Worm (Caenorhabditis elegans): ENCODE results near the gene T28A11.20.

The T28A11.20 gene

DNA sequence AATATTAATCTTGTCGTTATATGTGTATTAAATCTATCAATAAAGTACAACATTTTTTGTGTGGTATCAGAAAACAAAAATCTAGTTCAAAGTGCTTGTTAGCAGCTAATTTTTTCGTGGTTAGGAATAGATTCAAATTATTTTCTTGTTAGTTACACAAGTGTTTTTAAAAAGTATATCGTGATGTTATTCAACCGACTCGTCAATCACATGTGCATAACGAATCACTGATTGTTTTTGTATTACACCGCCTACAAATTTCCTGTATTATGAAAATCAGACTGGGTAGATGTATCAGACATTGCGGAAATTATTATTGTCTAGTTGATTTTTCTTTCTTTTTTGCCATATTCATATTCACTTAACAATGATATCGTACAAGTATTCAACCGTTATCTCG is 9.9 kb upstream of the T28A11.20 start, which contains the start of gene str-64:
Gene str-64 (plus strand): TSS at position 301 of the 400 bp plus-strand sequence.
- TF ChIP-seq sdc-2 (tag; optimal IDR thresholded peaks at IDR 0.05), result no peak
- no peak for TF ChIP-seq sox-2 (GFP tag; IDR thresholded peaks at IDR 0.05)
- TF ChIP-seq hlh-8 (tag; optimal IDR thresholded peaks at IDR 0.05), result no peak
- TF ChIP-seq elt-2 (tag; optimal IDR thresholded peaks at IDR 0.05), result no peak
- TF ChIP-seq npax-4 (tag; optimal IDR thresholded peaks at IDR 0.05), result no peak
- TF ChIP-seq ama-1 (optimal IDR thresholded peaks at IDR 0.05), result no peak
- TF ChIP-seq madf-2 (tag; optimal IDR thresholded peaks at IDR 0.05), result no peak
- no peak for TF ChIP-seq fkh-6 (tag; optimal IDR thresholded peaks at IDR 0.05)
- TF ChIP-seq dmd-4 (tag; optimal IDR thresholded peaks at IDR 0.05; ENCODE audit: borderline replicate concordance), result no peak
- TF ChIP-seq mec-3 (tag; optimal IDR thresholded peaks at IDR 0.05; ENCODE audit: borderline replicate concordance), result no peak
- no peak for TF ChIP-seq ceh-22 (tag; optimal IDR thresholded peaks at IDR 0.05)
- TF ChIP-seq nfya-1 (tag; optimal IDR thresholded peaks at IDR 0.05), result no peak
- no peak for TF ChIP-seq hlh-15 (tag; optimal IDR thresholded peaks at IDR 0.05)
- no peak for TF ChIP-seq ceh-31 (tag; optimal IDR thresholded peaks at IDR 0.05)

DNA sequence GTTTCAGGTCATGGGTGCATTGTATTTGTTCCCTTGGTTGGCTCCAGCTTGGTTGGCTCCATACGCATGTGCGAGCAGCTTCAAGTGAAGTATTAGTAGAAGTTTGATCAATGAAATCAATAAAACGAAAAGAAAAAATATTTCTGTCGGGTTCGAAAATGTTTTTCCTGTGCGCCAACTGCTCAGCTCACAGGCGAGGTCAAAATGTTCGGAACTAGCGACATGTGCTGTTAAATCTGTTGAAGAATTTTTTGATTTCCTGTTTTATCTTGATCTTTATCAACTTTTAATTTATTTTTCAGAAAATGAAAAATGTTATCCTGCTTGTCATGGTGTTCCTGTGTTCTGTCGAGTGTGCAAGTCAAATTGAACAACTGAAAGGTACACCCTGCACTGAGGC is 8.5 kb upstream of the T28A11.20 start, which contains the start of gene T28A11.25:
Gene T28A11.25 (plus strand): TSS at position 301 of the 400 bp plus-strand sequence.
- no peak for TF ChIP-seq odd-2 (tag; optimal IDR thresholded peaks at IDR 0.05)
- TF ChIP-seq mec-3 (tag; optimal IDR thresholded peaks at IDR 0.05; ENCODE audit: borderline replicate concordance), result no peak
- no peak for TF ChIP-seq ceh-30 (tag; optimal IDR thresholded peaks at IDR 0.05)
- no peak for TF ChIP-seq madf-2 (tag; optimal IDR thresholded peaks at IDR 0.05)
- TF ChIP-seq pat-9 (tag; optimal IDR thresholded peaks at IDR 0.05), result no peak
- no peak for TF ChIP-seq ceh-19 (GFP tag; optimal IDR thresholded peaks at IDR 0.05)
- no peak for TF ChIP-seq ahr-1 (tag; optimal IDR thresholded peaks at IDR 0.05)
- no peak for TF ChIP-seq elt-4 (tag; optimal IDR thresholded peaks at IDR 0.05)
- no peak for TF ChIP-seq ceh-34 (tag; optimal IDR thresholded peaks at IDR 0.05)
- no peak for TF ChIP-seq syd-9 (tag; optimal IDR thresholded peaks at IDR 0.05)
- TF ChIP-seq unc-42 (tag; optimal IDR thresholded peaks at IDR 0.05), result no peak

DNA sequence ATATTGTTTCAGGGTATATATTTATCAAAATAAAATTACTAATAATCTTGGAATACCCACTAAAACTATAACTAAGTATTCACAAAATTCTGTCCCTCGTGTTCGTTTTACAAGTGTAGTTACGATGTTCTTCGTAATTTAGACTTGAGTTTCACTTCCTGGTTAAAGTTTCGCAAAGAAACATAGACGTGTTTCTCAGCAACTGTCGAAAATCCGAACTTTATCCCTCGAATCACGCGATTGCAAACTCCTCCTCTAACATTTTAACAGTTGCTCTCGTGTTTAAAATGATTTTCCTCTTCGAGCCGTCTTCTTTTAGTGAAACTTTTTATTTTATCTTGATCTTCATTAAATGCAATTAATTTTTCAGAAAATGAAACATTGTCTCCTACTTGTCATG is 7.0 kb upstream of the T28A11.20 start, which contains the start of gene T28A11.2:
Gene T28A11.2 (plus strand): TSS at position 371 of the 400 bp plus-strand sequence.
- TF ChIP-seq ceh-34 (tag; optimal IDR thresholded peaks at IDR 0.05), result no peak
- no peak for TF ChIP-seq ttx-3 (tag; optimal IDR thresholded peaks at IDR 0.05)
- TF ChIP-seq ahr-1 (tag; optimal IDR thresholded peaks at IDR 0.05), result no peak
- TF ChIP-seq ceh-24 (tag; optimal IDR thresholded peaks at IDR 0.05), result no peak
- TF ChIP-seq pha-2 (tag; optimal IDR thresholded peaks at IDR 0.05), result no peak
- no peak for TF ChIP-seq C08G9.2 (tag; optimal IDR thresholded peaks at IDR 0.05)
- TF ChIP-seq pag-3 (tag; optimal IDR thresholded peaks at IDR 0.05; ENCODE audit: borderline replicate concordance), result no peak
- no peak for TF ChIP-seq K02D7.2 (tag; optimal IDR thresholded peaks at IDR 0.05)
- TF ChIP-seq ceh-48 (tag; optimal IDR thresholded peaks at IDR 0.05), result no peak
- no peak for TF ChIP-seq nhr-11 (tag; optimal IDR thresholded peaks at IDR 0.05)
- no peak for TF ChIP-seq fkh-6 (tag; optimal IDR thresholded peaks at IDR 0.05)
- TF ChIP-seq fkh-10 (GFP tag; optimal IDR thresholded peaks at IDR 0.05), result no peak
- TF ChIP-seq nfya-1 (tag; optimal IDR thresholded peaks at IDR 0.05), result no peak
- no peak for TF ChIP-seq ztf-16 (tag; optimal IDR thresholded peaks at IDR 0.05)

DNA sequence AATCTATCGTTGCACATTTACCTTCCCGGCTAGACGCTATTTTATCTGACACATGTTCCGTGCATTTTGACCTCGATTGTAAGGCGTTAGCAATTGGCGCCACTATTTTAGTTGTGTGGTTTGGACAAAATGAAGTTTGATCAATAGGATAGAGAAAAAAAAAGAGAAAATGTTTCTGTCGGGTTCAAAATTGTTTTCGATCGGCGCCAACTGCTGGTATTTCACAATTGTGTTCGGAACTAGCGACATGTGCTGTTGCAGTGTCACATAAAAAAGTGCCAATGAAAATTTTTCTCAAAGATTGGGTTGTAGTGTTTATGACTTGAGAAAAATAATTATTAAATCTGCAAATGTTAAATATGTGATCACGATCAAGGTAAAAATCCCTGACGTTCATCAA is 6.1 kb upstream of the T28A11.20 start:
- TF ChIP-seq mec-3 (tag; optimal IDR thresholded peaks at IDR 0.05; ENCODE audit: borderline replicate concordance), result no peak

DNA sequence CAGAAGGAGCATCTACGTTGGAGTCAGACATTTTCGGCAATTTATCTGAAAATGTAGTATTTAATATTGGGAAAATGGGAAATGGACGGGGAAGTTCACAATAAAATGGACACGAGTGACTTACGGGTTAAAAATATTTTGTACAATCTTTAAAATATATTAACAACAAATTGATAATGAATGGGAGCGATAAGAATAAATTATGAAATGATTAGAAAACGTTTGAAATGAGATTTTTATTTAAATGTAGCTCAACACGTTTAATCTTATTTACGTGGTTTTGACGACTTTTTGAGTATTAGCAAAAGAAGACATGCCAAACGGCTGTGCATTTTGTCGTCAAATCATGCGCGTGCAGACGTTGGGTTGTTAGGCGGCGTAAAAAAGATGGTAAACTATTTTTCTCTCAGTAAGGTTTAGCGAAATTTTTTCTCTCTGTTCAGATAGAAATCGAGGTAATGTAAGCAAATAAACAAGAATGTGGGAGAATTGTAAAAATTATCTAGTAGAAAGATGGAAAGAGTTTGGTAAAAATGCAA is 5.1 kb upstream of the T28A11.20 start, which contains the start of gene fbxa-64:
Gene fbxa-64 (minus strand): TSS at position 51 of the 539 bp plus-strand sequence.
- no peak for TF ChIP-seq ceh-19 (GFP tag; optimal IDR thresholded peaks at IDR 0.05)
- TF ChIP-seq K02D7.2 (tag; optimal IDR thresholded peaks at IDR 0.05), result no peak
- TF ChIP-seq elt-4 (tag; optimal IDR thresholded peaks at IDR 0.05), result no peak
- TF ChIP-seq ceh-2 (tag; optimal IDR thresholded peaks at IDR 0.05), result no peak
- no peak for TF ChIP-seq dmd-4 (tag; optimal IDR thresholded peaks at IDR 0.05; ENCODE audit: borderline replicate concordance)
- TF ChIP-seq ttx-3 (tag; optimal IDR thresholded peaks at IDR 0.05), result no peak
- TF ChIP-seq pat-9 (tag; optimal IDR thresholded peaks at IDR 0.05), result no peak
- TF ChIP-seq ceh-48 (tag; optimal IDR thresholded peaks at IDR 0.05), result no peak
- no peak for TF ChIP-seq sdc-2 (tag; optimal IDR thresholded peaks at IDR 0.05)
- TF ChIP-seq hlh-30 (tag; optimal IDR thresholded peaks at IDR 0.05; ENCODE audit: insufficient read depth), result no peak
- no peak for TF ChIP-seq pros-1 (tag; optimal IDR thresholded peaks at IDR 0.05)
- TF ChIP-seq syd-9 (tag; optimal IDR thresholded peaks at IDR 0.05), result no peak
- TF ChIP-seq sox-4 (tag; optimal IDR thresholded peaks at IDR 0.05), result no peak
- TF ChIP-seq ref-2 (tag; optimal IDR thresholded peaks at IDR 0.05), result no peak
- TF ChIP-seq ama-1 (optimal IDR thresholded peaks at IDR 0.05), result no peak
- TF ChIP-seq F13H6.1 (tag; optimal IDR thresholded peaks at IDR 0.05), result no peak
- no peak for TF ChIP-seq gmeb-2 (tag; optimal IDR thresholded peaks at IDR 0.05)
- TF ChIP-seq ceh-22 (tag; optimal IDR thresholded peaks at IDR 0.05), result no peak
- no peak for TF ChIP-seq pqm-1 (tag; optimal IDR thresholded peaks at IDR 0.05)
- no peak for TF ChIP-seq pax-1 (tag; optimal IDR thresholded peaks at IDR 0.05)
